Worm (Caenorhabditis elegans) whole organism, mixed stage, embryonic: Measurements from ENCODE around the gene dach-1.

Experiments
- elt-1 ChIP-seq: sonication (generic microtip); optimal IDR thresholded peaks from 2 replicates; lab custom pipeline; 2017; ENCODE audit warnings: missing genetic modification characterization, mild to moderate bottlenecking, missing compliant biosample characterization, antibody characterized with exemption, moderate library complexity, borderline replicate concordance; ENCODE audit not compliant: insufficient read depth
- elt-3 ChIP-seq: fragments of 150-350 bp; optimal IDR thresholded peaks from 2 replicates; lab custom pipeline; 2014; ENCODE audit warnings: missing biosample characterization, missing genetic modification characterization
- lin-13 ChIP-seq: fragments of 150-350 bp; optimal IDR thresholded peaks from 2 replicates; lab custom pipeline; 2014; ENCODE audit warnings: missing biosample characterization, missing genetic modification characterization
- lsy-2 ChIP-seq: fragments of 150-350 bp; optimal IDR thresholded peaks from 2 replicates; lab custom pipeline; 2014; ENCODE audit warnings: missing biosample characterization, missing genetic modification characterization
- mab-5 ChIP-seq: fragments of 150-350 bp; optimal IDR thresholded peaks from 2 replicates; lab custom pipeline; 2014; ENCODE audit warnings: missing biosample characterization, missing genetic modification characterization
- mep-1 ChIP-seq: fragments of 150-350 bp; optimal IDR thresholded peaks from 2 replicates; lab custom pipeline; 2017; ENCODE audit warnings: missing biosample characterization, missing genetic modification reagents, missing genetic modification characterization, inconsistent platforms
- pha-4 ChIP-seq: fragments of 150-350 bp; optimal IDR thresholded peaks from 2 replicates; lab custom pipeline; 2018; ENCODE audit warnings: missing biosample characterization, missing genetic modification reagents, missing genetic modification characterization
- unc-120 ChIP-seq: sonication (generic microtip); optimal IDR thresholded peaks from 2 replicates; lab custom pipeline; 2017; ENCODE audit warnings: missing genetic modification characterization, missing compliant biosample characterization; ENCODE audit not compliant: poor library complexity, severe bottlenecking
- unc-39 ChIP-seq: fragments of 150-350 bp; optimal IDR thresholded peaks from 2 replicates; lab custom pipeline; 2014; ENCODE audit warnings: missing biosample characterization, missing genetic modification characterization
- unc-62 ChIP-seq: fragments of 150-350 bp; optimal IDR thresholded peaks from 2 replicates; lab custom pipeline; 2014; ENCODE audit warnings: missing biosample characterization, missing genetic modification reagents, missing genetic modification characterization
- zip-8 ChIP-seq: fragments of 150-350 bp; optimal IDR thresholded peaks from 2 replicates; lab custom pipeline; 2014; ENCODE audit warnings: missing biosample characterization, missing genetic modification characterization

DNA sequence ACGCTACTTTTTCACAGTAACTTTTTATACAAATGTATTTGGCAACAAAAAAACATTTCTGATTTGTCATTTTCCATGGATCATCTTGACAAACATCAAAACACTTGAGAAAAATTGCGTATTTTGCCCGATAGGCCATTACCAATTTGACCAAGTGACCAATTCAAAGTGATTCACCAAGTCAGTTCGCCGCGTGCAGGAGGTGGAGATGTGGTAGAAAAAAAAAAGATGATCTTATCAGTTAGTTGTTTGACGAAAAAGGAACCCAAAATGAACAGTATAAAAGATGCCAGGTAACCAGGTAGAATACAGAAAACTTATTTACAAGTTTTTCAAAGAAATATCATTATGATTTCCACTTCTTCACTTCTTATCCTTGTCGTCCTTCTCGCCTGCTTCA, 39.2 kb downstream of the dach-1 start, which contains the start of gene nlp-27:
- TF ChIP-seq unc-39 (tag; lab: Kevin White, UChicago) (no peak), unc-62 (GFP tag; lab: Kevin White, UChicago) (no peak), zip-8 (tag; lab: Kevin White, UChicago) (no peak), elt-1 (no peak), lsy-2 (tag; lab: Kevin White, UChicago) (no peak), lin-13 (tag; lab: Kevin White, UChicago) (no peak), unc-120 (tag; lab: Kevin White, UChicago) (no peak), mep-1 (tag; lab: Kevin White, UChicago) (no peak), pha-4 (tag; lab: Kevin White, UChicago) (no peak), elt-3 (tag; lab: Kevin White, UChicago) (no peak), mab-5 (tag; lab: Kevin White, UChicago) (no peak)
